Fruit fly (Drosophila melanogaster): ENCODE results near the gene Dic4.

- TF ChIP-seq CG1620 (GFP tag; optimal IDR thresholded peaks at IDR 0.05) (no peak), Hr96 (GFP tag; optimal IDR thresholded peaks at IDR 0.05) (no peak), bab1 (GFP tag; optimal IDR thresholded peaks at IDR 0.05) (peak; percentile 34), CG14711 (tag; optimal IDR thresholded peaks at IDR 0.05) (peak; percentile 90), cic (GFP tag; optimal IDR thresholded peaks at IDR 0.05) (peak; percentile 26), CG12768 (GFP tag; optimal IDR thresholded peaks at IDR 0.05) (peak; percentile 74), CG11617 (GFP tag; optimal IDR thresholded peaks at IDR 0.05) (peak; percentile 72), kay (GFP tag; ENCODE audit: borderline replicate concordance) (no peak), CG5204 (GFP tag; optimal IDR thresholded peaks at IDR 0.05) (no peak), CG7101 (tag; optimal IDR thresholded peaks at IDR 0.05) (peak; percentile 92), toe (GFP tag; optimal IDR thresholded peaks at IDR 0.05) (no peak)
These were observed 22.8 kb downstream of the Dic4 start, which contains the start of the genes GNBP2 and GNBP1 for dm6 chr3L:18675363-18675866.

Measured in whole organism, adult.